Worm (Caenorhabditis elegans) whole organism, L2 larva: ENCODE data around the gene ttc-39B.
A peak's percentile ranks its signal among the peaks of the same experiment; 100 is the strongest.

Experiments used
- C34F6.9 ChIP-seq: fragments of 150-350 bp; optimal IDR thresholded peaks from 2 replicates; lab custom pipeline; 2014; ENCODE audit warnings: missing biosample characterization, missing genetic modification characterization
- F13H6.1 ChIP-seq: sonication (generic microtip); optimal IDR thresholded peaks from 2 replicates; lab custom pipeline; 2016; ENCODE audit warnings: missing genetic modification characterization, missing compliant biosample characterization
- R02D3.7 ChIP-seq: fragments of 150-350 bp; optimal IDR thresholded peaks from 2 replicates; lab custom pipeline; 2014; ENCODE audit warnings: missing biosample characterization, missing genetic modification characterization
- Y55F3AM.14 ChIP-seq: fragments of 200-800 bp; sonication (Bioruptor generic); optimal IDR thresholded peaks from 2 replicates; lab custom pipeline; 2018; ENCODE audit warnings: mild to moderate bottlenecking, missing genetic modification characterization, missing compliant biosample characterization
- ZK546.5 ChIP-seq: sonication (generic microtip); optimal IDR thresholded peaks from 2 replicates; lab custom pipeline; 2017; ENCODE audit warnings: missing biosample characterization, missing genetic modification characterization
- alr-1 ChIP-seq: fragments of 150-350 bp; optimal IDR thresholded peaks from 2 replicates; lab custom pipeline; 2014; ENCODE audit warnings: missing biosample characterization, missing genetic modification characterization
- aly-2 ChIP-seq: fragments of 150-350 bp; optimal IDR thresholded peaks from 2 replicates; lab custom pipeline; 2014; ENCODE audit warnings: missing biosample characterization, missing genetic modification characterization
- ama-1 ChIP-seq: fragments of 150-350 bp; optimal IDR thresholded peaks from 2 replicates; lab custom pipeline; 2018; ENCODE audit warnings: inconsistent platforms
- blmp-1 ChIP-seq: sonication (generic microtip); optimal IDR thresholded peaks from 2 replicates; lab custom pipeline; 2017; ENCODE audit warnings: missing genetic modification characterization, mild to moderate bottlenecking, missing compliant biosample characterization, antibody characterized with exemption, moderate library complexity; ENCODE audit not compliant: insufficient read depth
- ceh-16 ChIP-seq: fragments of 150-350 bp; optimal IDR thresholded peaks from 2 replicates; lab custom pipeline; 2014; ENCODE audit warnings: missing biosample characterization, missing genetic modification characterization
- crh-2 ChIP-seq: sonication (generic microtip); optimal IDR thresholded peaks from 2 replicates; lab custom pipeline; 2017; ENCODE audit warnings: missing biosample characterization, missing genetic modification characterization
- dmd-4 ChIP-seq: sonication (generic microtip); optimal IDR thresholded peaks from 2 replicates; lab custom pipeline; 2017; ENCODE audit warnings: missing biosample characterization, missing genetic modification characterization
- egl-27 ChIP-seq: sonication (generic microtip); optimal IDR thresholded peaks from 3 replicates; lab custom pipeline; 2017; ENCODE audit warnings: missing biosample characterization, missing genetic modification reagents, missing genetic modification characterization
- elt-1 ChIP-seq: fragments of 150-350 bp; optimal IDR thresholded peaks from 2 replicates; lab custom pipeline; 2014; ENCODE audit warnings: missing biosample characterization, missing genetic modification characterization
- elt-3 ChIP-seq: sonication (generic microtip); optimal IDR thresholded peaks from 2 replicates; lab custom pipeline; 2017; ENCODE audit warnings: missing biosample characterization, missing genetic modification characterization
- fos-1 ChIP-seq: fragments of 150-350 bp; optimal IDR thresholded peaks from 2 replicates; lab custom pipeline; 2014; ENCODE audit warnings: missing biosample characterization, missing genetic modification characterization
- gmeb-1 ChIP-seq: fragments of 150-350 bp; optimal IDR thresholded peaks from 2 replicates; lab custom pipeline; 2014; ENCODE audit warnings: missing biosample characterization, missing genetic modification characterization
- lsy-2 ChIP-seq, 2 experiments: fragments of 150-350 bp in 1 of 2; sonication (generic microtip) in 1 of 2; optimal IDR thresholded peaks; 2 replicates each; lab custom pipeline; 2014 to 2017; ENCODE audit warnings: missing biosample characterization in 2 of 2, missing genetic modification characterization in 2 of 2
- mab-5 ChIP-seq: fragments of 150-350 bp; optimal IDR thresholded peaks from 2 replicates; lab custom pipeline; 2014; ENCODE audit warnings: missing biosample characterization, missing genetic modification characterization
- mdl-1 ChIP-seq, 2 experiments: fragments of 150-350 bp in 1 of 2; sonication (generic microtip) in 1 of 2; optimal IDR thresholded peaks; 2 replicates each; lab custom pipeline; 2017; ENCODE audit warnings: missing biosample characterization in 2 of 2, missing genetic modification characterization in 2 of 2
- nhr-10 ChIP-seq: sonication (generic microtip); optimal IDR thresholded peaks from 2 replicates; lab custom pipeline; 2017; ENCODE audit warnings: missing biosample characterization, missing genetic modification characterization
- nhr-21 ChIP-seq: fragments of 150-350 bp; optimal IDR thresholded peaks from 2 replicates; lab custom pipeline; 2014; ENCODE audit warnings: missing biosample characterization, missing genetic modification characterization
- nhr-23 ChIP-seq: fragments of 150-350 bp; optimal IDR thresholded peaks from 2 replicates; lab custom pipeline; 2014; ENCODE audit warnings: missing biosample characterization, missing genetic modification reagents, missing genetic modification characterization
- nhr-237 ChIP-seq: fragments of 150-350 bp; optimal IDR thresholded peaks from 2 replicates; lab custom pipeline; 2014; ENCODE audit warnings: missing biosample characterization, missing genetic modification characterization
- nhr-25 ChIP-seq: fragments of 150-350 bp; sonication (generic microtip); optimal IDR thresholded peaks from 3 replicates; lab custom pipeline; 2014; ENCODE audit warnings: missing biosample characterization, missing genetic modification characterization
- nhr-77 ChIP-seq: fragments of 150-350 bp; optimal IDR thresholded peaks from 2 replicates; lab custom pipeline; 2014; ENCODE audit warnings: missing biosample characterization, missing genetic modification characterization
- peb-1 ChIP-seq: fragments of 150-350 bp; optimal IDR thresholded peaks from 2 replicates; lab custom pipeline; 2014; ENCODE audit warnings: missing biosample characterization, missing genetic modification characterization
- sem-4 ChIP-seq: fragments of 150-350 bp; optimal IDR thresholded peaks from 2 replicates; lab custom pipeline; 2014; ENCODE audit warnings: missing biosample characterization, missing genetic modification reagents, missing genetic modification characterization
- skn-1 ChIP-seq: sonication (generic microtip); optimal IDR thresholded peaks from 2 replicates; lab custom pipeline; 2017; ENCODE audit warnings: missing biosample characterization, missing genetic modification characterization
- sma-3 ChIP-seq: sonication (generic microtip); optimal IDR thresholded peaks from 2 replicates; lab custom pipeline; 2016; ENCODE audit warnings: missing genetic modification reagents, missing genetic modification characterization, missing compliant biosample characterization
- sma-9 ChIP-seq, 2 experiments: fragments of 150-350 bp in 1 of 2; sonication (generic microtip) in 1 of 2; optimal IDR thresholded peaks; 2 replicates each; lab custom pipeline; 2014 to 2016; ENCODE audit warnings: missing genetic modification characterization in 2 of 2, mild to moderate bottlenecking in 1 of 2, missing biosample characterization in 1 of 2, missing compliant biosample characterization in 1 of 2, missing genetic modification reagents in 1 of 2, moderate library complexity in 1 of 2
- snpc-4 ChIP-seq: fragments of 150-350 bp; optimal IDR thresholded peaks from 2 replicates; lab custom pipeline; 2014; ENCODE audit warnings: missing biosample characterization, missing genetic modification characterization
- unc-39 ChIP-seq: fragments of 150-350 bp; optimal IDR thresholded peaks from 2 replicates; lab custom pipeline; 2014; ENCODE audit warnings: missing biosample characterization, missing genetic modification characterization
- unc-55 ChIP-seq: fragments of 150-350 bp; sonication (generic microtip); optimal IDR thresholded peaks from 3 replicates; lab custom pipeline; 2014; ENCODE audit warnings: missing biosample characterization, missing genetic modification reagents, missing genetic modification characterization
- unc-62 ChIP-seq: fragments of 150-350 bp; optimal IDR thresholded peaks from 2 replicates; lab custom pipeline; 2014; ENCODE audit warnings: missing biosample characterization, missing genetic modification reagents, missing genetic modification characterization
- ztf-1 ChIP-seq: fragments of 200-800 bp; sonication (Bioruptor generic); conservative IDR thresholded peaks from 2 replicates; pipeline ENCODE4 v1.3.6; 2022; ENCODE audit warnings: missing genetic modification characterization, missing compliant biosample characterization
- ztf-11 ChIP-seq: sonication (generic microtip); optimal IDR thresholded peaks from 2 replicates; lab custom pipeline; 2017; ENCODE audit warnings: missing biosample characterization, missing genetic modification characterization
- ztf-4 ChIP-seq: fragments of 150-350 bp; optimal IDR thresholded peaks from 2 replicates; lab custom pipeline; 2014; ENCODE audit warnings: missing biosample characterization, missing genetic modification characterization

ttc-39B gene

DNA sequence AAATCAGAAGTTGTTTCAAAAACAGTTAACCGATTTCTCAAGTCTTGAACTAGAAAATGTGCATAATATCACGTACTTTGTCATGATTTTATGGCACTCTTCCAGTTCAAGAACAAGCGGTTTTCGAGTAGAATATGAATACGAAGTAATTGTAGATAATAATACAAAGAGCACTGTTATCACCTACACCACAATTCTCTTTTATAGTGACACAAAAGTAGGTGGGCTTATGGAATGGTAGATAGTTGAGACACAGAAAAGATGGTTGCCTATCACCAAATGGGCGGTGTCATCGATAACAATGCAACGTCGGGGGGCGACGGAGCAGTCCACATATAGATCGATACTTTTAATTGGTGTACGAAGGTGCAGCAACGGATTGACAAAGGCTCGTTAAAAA, 5.1 kb downstream of the ttc-39B start:
- peak; percentile 43 for TF ChIP-seq gmeb-1
- TF ChIP-seq skn-1 (tag; lab: Kevin White, UChicago), result peak; percentile 33
- peak; percentile 43 for TF ChIP-seq crh-2 (tag; lab: Kevin White, UChicago)
- no peak for TF ChIP-seq egl-27
- TF ChIP-seq fos-1, result peak; percentile 95
- TF ChIP-seq nhr-25 (tag; lab: Kevin White, UChicago), result no peak
- TF ChIP-seq sma-9 (GFP tag; optimal IDR thresholded peaks at IDR 0.05; lab: Kevin White, UChicago), result peak; percentile 17
- TF ChIP-seq sma-9 (tag; optimal IDR thresholded peaks at IDR 0.05; lab: Kevin White, UChicago), result no peak

DNA sequence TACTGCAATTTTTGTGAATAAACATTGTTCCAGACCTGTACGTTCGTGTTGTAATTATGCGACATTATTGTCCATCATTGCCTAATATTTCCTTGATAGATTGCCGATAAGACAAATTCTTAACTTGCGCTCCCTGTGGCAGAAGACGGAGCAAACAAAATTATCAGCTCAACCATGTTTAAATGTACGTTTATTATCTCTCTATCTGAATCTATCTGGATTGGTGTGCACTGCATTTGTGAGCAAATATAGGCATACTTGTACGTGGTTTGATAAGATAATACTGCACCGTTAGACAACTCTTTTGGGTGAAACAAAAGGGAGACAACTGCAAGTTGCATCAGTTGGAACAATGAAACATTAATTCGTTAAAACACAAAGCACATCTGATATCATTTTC, 6.5 kb downstream of the ttc-39B start:
- no peak for TF ChIP-seq nhr-237 (tag; lab: Kevin White, UChicago)
- TF ChIP-seq unc-39, result no peak
- no peak for TF ChIP-seq elt-1
- TF ChIP-seq nhr-77 (tag; lab: Kevin White, UChicago), result no peak
- no peak for TF ChIP-seq mdl-1 (tag; optimal IDR thresholded peaks at IDR 0.05; lab: Kevin White, UChicago)
- TF ChIP-seq dmd-4 (tag; lab: Kevin White, UChicago), result no peak
- no peak for TF ChIP-seq nhr-10 (tag; lab: Kevin White, UChicago)
- peak; percentile 70 for TF ChIP-seq crh-2 (tag; lab: Kevin White, UChicago)
- no peak for TF ChIP-seq unc-55 (GFP tag; lab: Kevin White, UChicago)
- peak; percentile 57 for TF ChIP-seq F13H6.1 (tag; lab: Kevin White, UChicago)
- TF ChIP-seq elt-3 (tag; lab: Kevin White, UChicago), result no peak
- no peak for TF ChIP-seq unc-62
- no peak for TF ChIP-seq ztf-1 (GFP tag; lab: Robert Waterston, UW)
- peak; percentile 5 for TF ChIP-seq sma-3 (GFP tag; lab: Kevin White, UChicago)
- TF ChIP-seq C34F6.9 (tag; lab: Kevin White, UChicago), result no peak
- peak; percentile 67 for TF ChIP-seq sma-9 (GFP tag; optimal IDR thresholded peaks at IDR 0.05; lab: Kevin White, UChicago)
- TF ChIP-seq sma-9 (tag; optimal IDR thresholded peaks at IDR 0.05; lab: Kevin White, UChicago), result no peak
- no peak for TF ChIP-seq ceh-16 (tag; lab: Kevin White, UChicago)
- TF ChIP-seq alr-1, result no peak
- no peak for TF ChIP-seq nhr-23 (tag; lab: Kevin White, UChicago)
- TF ChIP-seq sem-4, result no peak
- peak; percentile 24 for TF ChIP-seq gmeb-1
- TF ChIP-seq snpc-4 (tag; lab: Kevin White, UChicago), result no peak
- no peak for TF ChIP-seq ZK546.5
- no peak for TF ChIP-seq peb-1 (tag; lab: Kevin White, UChicago)
- TF ChIP-seq ztf-4 (tag; lab: Kevin White, UChicago), result no peak
- no peak for TF ChIP-seq mab-5 (tag; lab: Kevin White, UChicago)
- no peak for TF ChIP-seq skn-1 (tag; lab: Kevin White, UChicago)
- TF ChIP-seq lsy-2 (tag; optimal IDR thresholded peaks at IDR 0.05; lab: Kevin White, UChicago), result no peak
- no peak for TF ChIP-seq aly-2 (tag; lab: Kevin White, UChicago)
- TF ChIP-seq blmp-1 (tag; lab: Kevin White, UChicago), result no peak
- no peak for TF ChIP-seq nhr-21 (tag; lab: Kevin White, UChicago)
- TF ChIP-seq R02D3.7, result no peak
- TF ChIP-seq ama-1, result no peak
- no peak for TF ChIP-seq nhr-25 (tag; lab: Kevin White, UChicago)
- peak; percentile 91 for TF ChIP-seq fos-1
- TF ChIP-seq Y55F3AM.14, result no peak
- TF ChIP-seq, all 48 proteins: peak for 6

DNA sequence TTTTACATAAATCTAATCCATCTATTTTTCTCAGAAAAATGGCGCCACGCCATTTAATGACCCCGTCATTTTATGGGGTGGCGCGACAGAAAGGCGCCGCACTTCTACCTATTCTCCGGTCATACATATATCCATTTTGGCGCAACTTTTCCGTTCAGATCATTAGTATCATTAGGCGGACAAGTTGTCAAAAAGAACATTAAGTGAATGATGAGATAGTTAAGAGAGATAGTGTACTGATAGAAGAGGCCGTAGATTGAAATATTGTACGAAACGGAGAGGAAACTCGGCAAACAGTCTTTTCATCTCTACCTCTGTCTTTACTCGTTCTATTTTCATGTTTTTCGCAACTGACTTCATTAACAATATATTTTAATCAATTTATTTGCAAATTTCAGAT, 9.7 kb downstream of the ttc-39B start, which contains the start of gene sma-6:
TSS of gene sma-6 (plus strand) at position 399 of the 400 bp plus-strand sequence.
- no peak for TF ChIP-seq dmd-4 (tag; lab: Kevin White, UChicago)
- TF ChIP-seq sma-3 (GFP tag; lab: Kevin White, UChicago), result peak; percentile 50
- TF ChIP-seq ZK546.5, result no peak
- TF ChIP-seq sem-4, result no peak
- no peak for TF ChIP-seq aly-2 (tag; lab: Kevin White, UChicago)
- peak; percentile 32 for TF ChIP-seq fos-1
- no peak for TF ChIP-seq skn-1 (tag; lab: Kevin White, UChicago)
- TF ChIP-seq elt-3 (tag; lab: Kevin White, UChicago), result no peak
- no peak for TF ChIP-seq ztf-11
- no peak for TF ChIP-seq ceh-16 (tag; lab: Kevin White, UChicago)
- no peak for TF ChIP-seq Y55F3AM.14
- no peak for TF ChIP-seq snpc-4 (tag; lab: Kevin White, UChicago)
